Worm (Caenorhabditis elegans): ENCODE measurements around the gene grl-9.

- TF ChIP-seq B0310.2 (tag; optimal IDR thresholded peaks at IDR 0.05) (no peak), tbx-37 (GFP tag; conservative IDR thresholded peaks at IDR 0.05) (no peak), aly-1 (tag; optimal IDR thresholded peaks at IDR 0.05) (no peak), ceh-36 (tag; optimal IDR thresholded peaks at IDR 0.05) (no peak), F13C5.2 (tag; optimal IDR thresholded peaks at IDR 0.05) (no peak), ama-1 (optimal IDR thresholded peaks at IDR 0.05) (no peak), flt-1 (GFP tag; IDR thresholded peaks at IDR 0.05) (no peak), sea-1 (GFP tag; conservative IDR thresholded peaks at IDR 0.05) (no peak), tra-4 (tag; optimal IDR thresholded peaks at IDR 0.05) (no peak), ceh-13 (GFP tag; optimal IDR thresholded peaks at IDR 0.05) (no peak), ets-7 (tag; optimal IDR thresholded peaks at IDR 0.05) (no peak), tbx-11 (GFP tag; IDR thresholded peaks at IDR 0.05) (no peak), hmg-4 (GFP tag; optimal IDR thresholded peaks at IDR 0.05) (no peak), hmbx-1 (tag; optimal IDR thresholded peaks at IDR 0.05) (no peak)
These were observed at the start of gene grl-9 for ce11 chrV:6731594-6731993.
